Worm (Caenorhabditis elegans) whole organism, L4 larva: ENCODE results near the gene srw-71.

Experiments used
- T26A8.4 ChIP-seq: fragments of 200-800 bp; sonication (Bioruptor generic); IDR thresholded peaks from 2 replicates; pipeline ENCODE4 v1.3.6; 2022; ENCODE audit warnings: missing genetic modification characterization, missing compliant biosample characterization
- Y5F2A.4 ChIP-seq: fragments of 200-800 bp; sonication (Bioruptor generic); optimal IDR thresholded peaks from 2 replicates; lab custom pipeline; 2018; ENCODE audit warnings: mild to moderate bottlenecking, missing genetic modification characterization, missing compliant biosample characterization
- aha-1 ChIP-seq: fragments of 150-350 bp; peaks from one replicate; lab custom pipeline; 2014; ENCODE audit warnings: missing biosample characterization, missing genetic modification characterization
- ama-1 ChIP-seq: fragments of 150-350 bp; optimal IDR thresholded peaks from 2 replicates; lab custom pipeline; 2014; ENCODE audit warnings: inconsistent platforms, mixed read lengths
- ceh-20 ChIP-seq: fragments of 200-800 bp; sonication (Bioruptor generic); IDR thresholded peaks from 2 replicates; pipeline ENCODE4 v1.3.6; 2022; ENCODE audit warnings: missing genetic modification reagents, missing genetic modification characterization, missing compliant biosample characterization
- ceh-28 ChIP-seq: fragments of 150-350 bp; optimal IDR thresholded peaks from 2 replicates; lab custom pipeline; 2014; ENCODE audit warnings: missing biosample characterization, missing genetic modification reagents, missing genetic modification characterization
- ceh-44 ChIP-seq: fragments of 200-800 bp; sonication (Bioruptor generic); IDR thresholded peaks from 2 replicates; pipeline ENCODE4 v1.3.6; 2022; ENCODE audit warnings: missing genetic modification reagents, missing genetic modification characterization, missing compliant biosample characterization
- ceh-82 ChIP-seq: sonication (generic microtip); optimal IDR thresholded peaks from 2 replicates; lab custom pipeline; 2017; ENCODE audit warnings: missing biosample characterization, missing genetic modification characterization
- ces-1 ChIP-seq: fragments of 150-350 bp; sonication (generic microtip); optimal IDR thresholded peaks from 4 replicates; lab custom pipeline; 2014; ENCODE audit warnings: missing biosample characterization, missing genetic modification reagents, missing genetic modification characterization
- ctbp-1 ChIP-seq: fragments of 200-800 bp; sonication (Bioruptor generic); IDR thresholded peaks from 2 replicates; pipeline ENCODE4 v1.3.6; 2022; ENCODE audit warnings: missing genetic modification reagents, missing genetic modification characterization, missing compliant biosample characterization
- daf-16 ChIP-seq, 3 experiments: sonication (generic microtip); optimal IDR thresholded peaks; 2 replicates each; lab custom pipeline; 2016 to 2017; ENCODE audit warnings: missing genetic modification characterization in 3 of 3, missing genetic modification reagents in 3 of 3, mild to moderate bottlenecking in 2 of 3, missing compliant biosample characterization in 2 of 3, missing biosample characterization in 1 of 3, moderate library complexity in 1 of 3
- daf-8 ChIP-seq: fragments of 200-800 bp; sonication (Bioruptor generic); IDR thresholded peaks from 2 replicates; pipeline ENCODE4 v1.3.6; 2022; ENCODE audit warnings: missing genetic modification characterization, missing compliant biosample characterization
- dmd-9 ChIP-seq: fragments of 200-800 bp; sonication (Bioruptor generic); IDR thresholded peaks from 2 replicates; pipeline ENCODE4 v1.3.6; 2022; ENCODE audit warnings: missing genetic modification reagents, missing genetic modification characterization, missing compliant biosample characterization
- fos-1 ChIP-seq: fragments of 150-350 bp; optimal IDR thresholded peaks from 2 replicates; lab custom pipeline; 2014; ENCODE audit warnings: missing biosample characterization, missing genetic modification characterization
- hif-1 ChIP-seq, 2 experiments: sonication (generic microtip); optimal IDR thresholded peaks; 2 replicates each; lab custom pipeline; 2016 to 2017; ENCODE audit warnings: missing compliant biosample characterization in 2 of 2, missing genetic modification characterization in 2 of 2, missing genetic modification reagents in 2 of 2, missing genotype in 2 of 2, mild to moderate bottlenecking in 1 of 2
- hlh-30 ChIP-seq: sonication (generic microtip); optimal IDR thresholded peaks from 2 replicates; lab custom pipeline; 2017; ENCODE audit warnings: antibody characterized with exemption, mild to moderate bottlenecking, missing genetic modification characterization, missing compliant biosample characterization; ENCODE audit not compliant: insufficient read depth
- lin-15B ChIP-seq: fragments of 150-350 bp; sonication (generic microtip); optimal IDR thresholded peaks from 3 replicates; lab custom pipeline; 2014; ENCODE audit warnings: missing biosample characterization, missing genetic modification characterization
- lir-3 ChIP-seq: sonication (generic microtip); optimal IDR thresholded peaks from 2 replicates; lab custom pipeline; 2016; ENCODE audit warnings: mild to moderate bottlenecking, missing genetic modification characterization, missing compliant biosample characterization
- lsy-2 ChIP-seq, 2 experiments: fragments of 150-350 bp in 1 of 2; sonication (generic microtip) in 1 of 2; optimal IDR thresholded peaks; 2 replicates each; lab custom pipeline; 2014 to 2017; ENCODE audit warnings: missing biosample characterization in 2 of 2, missing genetic modification characterization in 2 of 2
- madf-9 ChIP-seq: fragments of 200-800 bp; sonication (Bioruptor generic); conservative IDR thresholded peaks from 2 replicates; pipeline ENCODE4 v1.3.6; 2022; ENCODE audit warnings: missing genetic modification reagents, missing genetic modification characterization, missing compliant biosample characterization
- mdl-1 ChIP-seq, 2 experiments: fragments of 150-350 bp in 1 of 2; sonication (generic microtip) in 1 of 2; optimal IDR thresholded peaks; 2 replicates each; lab custom pipeline; 2014 to 2017; ENCODE audit warnings: missing biosample characterization in 2 of 2, missing genetic modification characterization in 2 of 2
- nhr-10 ChIP-seq: fragments of 150-350 bp; optimal IDR thresholded peaks from 2 replicates; lab custom pipeline; 2014; ENCODE audit warnings: missing biosample characterization, missing genetic modification characterization
- nhr-25 ChIP-seq: sonication (generic microtip); optimal IDR thresholded peaks from 2 replicates; lab custom pipeline; 2017; ENCODE audit warnings: missing genetic modification characterization, mild to moderate bottlenecking, missing compliant biosample characterization, antibody characterized with exemption, moderate library complexity, borderline replicate concordance; ENCODE audit not compliant: insufficient read depth
- nhr-41 ChIP-seq: fragments of 200-800 bp; sonication (Bioruptor generic); IDR thresholded peaks from 2 replicates; pipeline ENCODE4 v1.3.6; 2022; ENCODE audit warnings: missing genetic modification reagents, missing genetic modification characterization, missing compliant biosample characterization
- nhr-77 ChIP-seq: fragments of 150-350 bp; optimal IDR thresholded peaks from 2 replicates; lab custom pipeline; 2014; ENCODE audit warnings: missing biosample characterization, missing genetic modification characterization
- rbr-2 ChIP-seq: sonication (generic microtip); optimal IDR thresholded peaks from 2 replicates; lab custom pipeline; 2016; ENCODE audit warnings: missing genotype, missing genetic modification characterization, missing compliant biosample characterization
- set-16 ChIP-seq: fragments of 200-800 bp; sonication (Bioruptor generic); IDR thresholded peaks from 2 replicates; pipeline ENCODE4 v1.3.6; 2022; ENCODE audit warnings: missing genetic modification reagents, missing genetic modification characterization, missing compliant biosample characterization
- unc-130 ChIP-seq: sonication (generic microtip); optimal IDR thresholded peaks from 2 replicates; lab custom pipeline; 2016; ENCODE audit warnings: missing genetic modification reagents, missing genetic modification characterization, missing compliant biosample characterization
- unc-62 ChIP-seq, 3 experiments: fragments of 150-350 bp in 1 of 3; sonication (generic microtip); optimal IDR thresholded peaks in 2 of 3; peaks in 1 of 3; 1 replicate in 1 of 3; 2 replicates in 2 of 3; lab custom pipeline; 2014 to 2017; ENCODE audit warnings: missing biosample characterization in 3 of 3, missing genetic modification characterization in 3 of 3, missing genetic modification reagents in 3 of 3, missing genotype in 1 of 3
- zip-11 ChIP-seq: fragments of 200-800 bp; sonication (Bioruptor generic); IDR thresholded peaks from 2 replicates; pipeline ENCODE4 v1.3.6; 2022; ENCODE audit warnings: missing genetic modification characterization, missing compliant biosample characterization
- ztf-11 ChIP-seq: fragments of 150-350 bp; optimal IDR thresholded peaks from 2 replicates; lab custom pipeline; 2014; ENCODE audit warnings: missing biosample characterization, missing genetic modification characterization
- ztf-7 ChIP-seq: fragments of 150-350 bp; optimal IDR thresholded peaks from 2 replicates; lab custom pipeline; 2014; ENCODE audit warnings: missing biosample characterization, missing genetic modification characterization

srw-71 gene

DNA sequence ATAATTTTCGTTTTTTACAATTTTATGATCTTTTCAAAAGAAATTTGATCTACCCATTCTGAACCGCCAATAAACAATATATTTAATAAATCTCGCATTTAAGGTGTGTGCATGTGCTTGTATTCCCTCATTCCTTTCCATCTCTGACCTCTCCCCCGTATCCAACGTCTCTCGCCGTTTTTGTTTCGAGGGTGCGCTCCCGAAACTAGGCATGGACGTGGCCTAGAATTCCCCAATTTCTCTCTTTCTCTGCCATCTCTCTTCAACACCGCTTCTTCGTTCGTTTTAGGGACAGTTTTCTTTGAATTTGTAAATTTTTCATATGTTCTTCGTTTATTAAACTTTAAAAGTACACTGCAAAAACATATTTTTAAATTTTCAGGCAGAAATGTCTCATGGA is 34.6 kb upstream of the srw-71 start, which contains the start of gene F25E5.1 (continued):
- TF ChIP-seq ceh-28 (tag; lab: Kevin White, UChicago) (no peak), unc-62 (GFP tag; optimal IDR thresholded peaks at IDR 0.05 in 1 of 2; lab: Kevin White, UChicago) (peak in 1 of 2 experiments; percentile 93), unc-62 (tag; optimal IDR thresholded peaks at IDR 0.05; lab: Kevin White, UChicago) (no peak), unc-130 (GFP tag; lab: Kevin White, UChicago) (peak; percentile 52), hif-1 (tag; optimal IDR thresholded peaks at IDR 0.05; lab: Kevin White, UChicago) (no peak), mdl-1 (tag; optimal IDR thresholded peaks at IDR 0.05; lab: Kevin White, UChicago) (peak in 1 of 2 experiments; percentile 81), lin-15B (no peak), ceh-82 (tag; lab: Kevin White, UChicago) (no peak), dmd-9 (peak; percentile 75; the same call in 1 of the 2 replicates), rbr-2 (tag; lab: Kevin White, UChicago) (peak; percentile 53), ceh-44 (GFP tag; lab: Robert Waterston, UW) (peak; percentile 17; the same call in 1 of the 2 replicates), Y5F2A.4 (GFP tag; lab: Kevin White, UChicago) (no peak), hlh-30 (tag; lab: Kevin White, UChicago) (peak; percentile 63)
- TF ChIP-seq, all 104 proteins: peak for 16

DNA sequence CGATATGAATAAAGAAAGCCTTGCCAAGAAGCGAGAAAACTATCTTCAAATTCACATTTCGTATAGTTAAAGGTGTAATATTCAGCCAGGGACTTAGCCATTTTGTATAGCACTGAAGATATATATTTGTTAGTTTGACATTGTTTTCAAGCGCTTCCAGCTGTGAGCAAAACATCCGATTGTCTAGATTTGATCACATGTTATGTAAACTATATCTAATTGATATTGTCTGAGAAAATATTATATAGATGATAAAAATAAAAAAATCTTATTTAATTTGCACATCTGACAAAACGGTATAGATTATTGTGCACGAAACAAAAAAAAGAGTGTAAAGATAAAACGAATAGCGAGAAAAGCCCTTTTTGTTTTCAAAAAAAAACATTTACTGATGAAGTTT is 33.8 kb upstream of the srw-71 start, which contains the start of gene srh-89:
srh-89 (minus strand) TSS at position 101 of the 400 bp plus-strand sequence.
- TF ChIP-seq lir-3 (tag; lab: Kevin White, UChicago) = no peak
- TF ChIP-seq unc-130 (GFP tag; lab: Kevin White, UChicago) = no peak
- no peak for TF ChIP-seq nhr-77 (tag; lab: Kevin White, UChicago)

- no peak for TF ChIP-seq daf-8 (GFP tag; lab: Robert Waterston, UW)
- no peak for TF ChIP-seq ztf-11
- no peak for TF ChIP-seq ztf-7
- TF ChIP-seq aha-1 (tag; lab: Kevin White, UChicago) = no peak
- no peak for TF ChIP-seq ama-1 (lab: Kevin White, UChicago)
- no peak for TF ChIP-seq nhr-41 (GFP tag; lab: Robert Waterston, UW)
- TF ChIP-seq, all 104 proteins: peak for 0
Measured at ce11 chrV:7460898-7461297, 30.0 kb upstream of the srw-71 start, which contains the start of gene srh-92. srh-92 (minus strand) TSS chrV:7460998.

ce11 chrV:7455008-7455407 is 24.1 kb upstream of the srw-71 start, which contains the start of gene F25E5.2:
F25E5.2 (plus strand) TSS chrV:7455308.
- no peak for TF ChIP-seq fos-1 (tag; lab: Kevin White, UChicago)
- no peak for TF ChIP-seq daf-16 (GFP tag; optimal IDR thresholded peaks at IDR 0.05; lab: Kevin White, UChicago)
- TF ChIP-seq daf-16 (tag; optimal IDR thresholded peaks at IDR 0.05; lab: Kevin White, UChicago) = no peak
- no peak for TF ChIP-seq lin-15B

DNA sequence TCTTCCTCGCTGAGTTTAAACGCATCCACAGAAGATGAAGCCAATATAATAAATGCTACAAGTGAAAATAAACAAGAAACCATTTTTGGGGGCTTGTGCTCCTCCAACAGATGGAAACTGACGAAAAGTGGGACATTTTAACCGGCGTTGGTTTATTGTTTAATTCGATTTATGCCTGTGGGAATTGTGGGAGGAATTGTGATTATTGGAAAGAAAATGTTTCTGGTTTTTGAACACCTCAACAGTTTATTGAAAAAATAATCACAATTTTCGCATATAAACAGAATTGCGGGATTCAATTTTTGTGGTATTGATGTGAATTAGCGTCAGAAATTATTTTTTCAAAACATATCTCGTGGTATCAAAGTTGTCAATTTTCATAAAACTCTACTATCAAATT is 23.3 kb upstream of the srw-71 start, which contains the start of gene try-8:
try-8 (minus strand) TSS at position 101 of the 400 bp plus-strand sequence.
- no peak for TF ChIP-seq lsy-2 (tag; optimal IDR thresholded peaks at IDR 0.05; lab: Kevin White, UChicago)
- TF ChIP-seq madf-9 (GFP tag; lab: Robert Waterston, UW) = no peak
- TF ChIP-seq, all 104 proteins: peak for 0

ce11 chrV:7451421-7451820 is 20.5 kb upstream of the srw-71 start, which contains the start of gene try-11:
try-11 (plus strand) TSS chrV:7451721.
- TF ChIP-seq T26A8.4 (GFP tag; lab: Robert Waterston, UW) (no peak), zip-11 (GFP tag; lab: Robert Waterston, UW) (no peak), nhr-10 (tag; lab: Kevin White, UChicago) (no peak), ama-1 (lab: Kevin White, UChicago) (no peak), ceh-44 (GFP tag; lab: Robert Waterston, UW) (no peak), ces-1 (GFP tag; lab: Kevin White, UChicago) (no peak), nhr-25 (no peak), mdl-1 (tag; optimal IDR thresholded peaks at IDR 0.05; lab: Kevin White, UChicago) (no peak), ctbp-1 (GFP tag; lab: Robert Waterston, UW) (no peak), ceh-20 (no peak), set-16 (no peak)
- TF ChIP-seq, all 104 proteins: peak for 0
